Fruit fly (Drosophila melanogaster) whole organism, embryonic: ENCODE data around the gene Gart.

Source experiments
- C15 ChIP-seq: fragments of 200-800 bp; sonication (Bioruptor generic); IDR thresholded peaks from 3 replicates; pipeline ENCODE4 v1.3.6; 2022; ENCODE audit warnings: missing biosample characterization, missing genetic modification characterization
- CG10267 ChIP-seq: fragments of 200-800 bp; sonication (Bioruptor generic); optimal IDR thresholded peaks from 2 replicates; lab custom pipeline; 2018; ENCODE audit warnings: missing biosample characterization, mild to moderate bottlenecking, missing genetic modification characterization, moderate library complexity
- CG10321 ChIP-seq: fragments of 200-800 bp; sonication (Bioruptor generic); IDR thresholded peaks from 2 replicates; pipeline ENCODE4 v1.3.6; 2022; ENCODE audit warnings: missing biosample characterization, missing genetic modification characterization
- CG10431 ChIP-seq: fragments of 200-800 bp; sonication (Bioruptor generic); optimal IDR thresholded peaks from 3 replicates; lab custom pipeline; 2018; ENCODE audit warnings: missing biosample characterization, mild to moderate bottlenecking, missing genetic modification characterization
- CG10959 ChIP-seq: fragments of 200-800 bp; sonication (Bioruptor generic); IDR thresholded peaks from 2 replicates; pipeline ENCODE4 v1.3.6; 2022; ENCODE audit warnings: missing biosample characterization, missing genetic modification characterization
- CG11723 ChIP-seq: fragments of 200-800 bp; sonication (Bioruptor generic); optimal IDR thresholded peaks from 2 replicates; lab custom pipeline; 2017; ENCODE audit warnings: missing biosample characterization, mild to moderate bottlenecking, missing genetic modification characterization
- CG12219 ChIP-seq: fragments of 200-800 bp; sonication (Bioruptor generic); optimal IDR thresholded peaks from 3 replicates; lab custom pipeline; 2018; ENCODE audit warnings: missing biosample characterization, mild to moderate bottlenecking, missing genetic modification characterization
- CG12236 ChIP-seq: fragments of 200-800 bp; sonication (Bioruptor generic); optimal IDR thresholded peaks from 2 replicates; lab custom pipeline; 2016; ENCODE audit warnings: missing biosample characterization, missing genetic modification characterization
- CG1603 ChIP-seq: fragments of 200-800 bp; sonication (Bioruptor generic); optimal IDR thresholded peaks from 2 replicates; lab custom pipeline; 2019; ENCODE audit warnings: missing biosample characterization, mild to moderate bottlenecking, missing genetic modification characterization, moderate library complexity
- CG16779 ChIP-seq: fragments of 200-800 bp; sonication (Bioruptor generic); IDR thresholded peaks from 2 replicates; pipeline ENCODE4 v1.3.6; 2022; ENCODE audit warnings: missing biosample characterization, missing genetic modification characterization
- CG17186 ChIP-seq: fragments of 200-800 bp; sonication (Bioruptor generic); optimal IDR thresholded peaks from 3 replicates; lab custom pipeline; 2017; ENCODE audit warnings: missing biosample characterization, missing genetic modification reagents, missing genetic modification characterization
- CG2199 ChIP-seq: fragments of 200-800 bp; sonication (Bioruptor generic); IDR thresholded peaks from 3 replicates; pipeline ENCODE4 v1.3.6; 2022; ENCODE audit warnings: missing biosample characterization, missing genetic modification characterization
- CG2202 ChIP-seq: fragments of 200-800 bp; sonication (Bioruptor generic); optimal IDR thresholded peaks from 2 replicates; lab custom pipeline; 2018; ENCODE audit warnings: missing biosample characterization, mild to moderate bottlenecking, missing genetic modification characterization
- CG2712 ChIP-seq: fragments of 200-800 bp; optimal IDR thresholded peaks from 3 replicates; lab custom pipeline; 2019; ENCODE audit warnings: missing biosample characterization, mild to moderate bottlenecking, missing genetic modification characterization, moderate library complexity
- CG3163 ChIP-seq: fragments of 200-800 bp; sonication (Bioruptor generic); optimal IDR thresholded peaks from 3 replicates; lab custom pipeline; 2016; ENCODE audit warnings: missing biosample characterization, missing genetic modification characterization
- CG33213 ChIP-seq: fragments of 200-800 bp; sonication (Bioruptor generic); optimal IDR thresholded peaks from 3 replicates; lab custom pipeline; 2016; ENCODE audit warnings: missing biosample characterization, missing genetic modification characterization
- CG3995 ChIP-seq: fragments of 200-800 bp; sonication (Bioruptor generic); optimal IDR thresholded peaks from 3 replicates; lab custom pipeline; 2016; ENCODE audit warnings: missing biosample characterization, missing genetic modification characterization
- CG4617 ChIP-seq: fragments of 200-800 bp; sonication (Bioruptor generic); optimal IDR thresholded peaks from 3 replicates; lab custom pipeline; 2016; ENCODE audit warnings: missing biosample characterization, missing genetic modification characterization, borderline replicate concordance
- CG6175 ChIP-seq: fragments of 200-800 bp; sonication (Bioruptor generic); IDR thresholded peaks from 3 replicates; pipeline ENCODE4 v1.3.6; 2022; ENCODE audit warnings: missing biosample characterization, missing genetic modification characterization
- CG7372 ChIP-seq: fragments of 200-800 bp; sonication (Bioruptor generic); IDR thresholded peaks from 2 replicates; pipeline ENCODE4 v1.3.6; 2022; ENCODE audit warnings: missing biosample characterization, missing genetic modification characterization
- CG7928 ChIP-seq: fragments of 200-800 bp; sonication (Bioruptor generic); optimal IDR thresholded peaks from 2 replicates; lab custom pipeline; 2017; ENCODE audit warnings: missing biosample characterization, mild to moderate bottlenecking, missing genetic modification characterization
- CG7963 ChIP-seq: fragments of 200-800 bp; sonication (Bioruptor generic); IDR thresholded peaks from 3 replicates; pipeline ENCODE4 v1.3.6; 2022; ENCODE audit warnings: missing biosample characterization, missing genetic modification characterization; ENCODE audit not compliant: partially characterized antibody
- CG8281 ChIP-seq: fragments of 200-800 bp; sonication (Bioruptor generic); optimal IDR thresholded peaks from 2 replicates; lab custom pipeline; 2018; ENCODE audit warnings: missing biosample characterization, mild to moderate bottlenecking, missing genetic modification characterization, moderate library complexity
- CoRest ChIP-seq: fragments of 200-800 bp; sonication (Bioruptor generic); optimal IDR thresholded peaks from 3 replicates; lab custom pipeline; 2018; ENCODE audit warnings: missing biosample characterization, mild to moderate bottlenecking, missing genetic modification characterization, moderate library complexity
- Dll ChIP-seq: fragments of 200-800 bp; sonication (Bioruptor generic); IDR thresholded peaks from 4 replicates; pipeline ENCODE4 v1.3.6; 2022; ENCODE audit warnings: missing biosample characterization, missing genetic modification characterization; ENCODE audit not compliant: partially characterized antibody
- Dp ChIP-seq: fragments of 200-800 bp; sonication (Bioruptor generic); optimal IDR thresholded peaks from 2 replicates; lab custom pipeline; 2018; ENCODE audit warnings: missing biosample characterization, mild to moderate bottlenecking, missing genetic modification characterization, moderate library complexity
- Gug ChIP-seq: fragments of 200-800 bp; sonication (Bioruptor generic); IDR thresholded peaks from 4 replicates; pipeline ENCODE4 v1.3.6; 2022; ENCODE audit warnings: missing biosample characterization, missing genetic modification characterization
- HmgZ ChIP-seq: fragments of 200-800 bp; sonication (Bioruptor generic); optimal IDR thresholded peaks from 2 replicates; lab custom pipeline; 2018; ENCODE audit warnings: missing biosample characterization, mild to moderate bottlenecking, missing genetic modification characterization
- MESR4 ChIP-seq: fragments of 200-800 bp; sonication (Bioruptor generic); optimal IDR thresholded peaks from 2 replicates; lab custom pipeline; 2018; ENCODE audit warnings: missing biosample characterization, mild to moderate bottlenecking, missing genetic modification characterization, moderate library complexity
- Mad ChIP-seq: fragments of 200-800 bp; sonication (Bioruptor generic); optimal IDR thresholded peaks from 2 replicates; lab custom pipeline; 2016; ENCODE audit warnings: missing biosample characterization, missing genetic modification characterization
- Myb ChIP-seq: fragments of 200-800 bp; sonication (Bioruptor generic); optimal IDR thresholded peaks from 2 replicates; lab custom pipeline; 2016; ENCODE audit warnings: missing biosample characterization, missing genetic modification characterization
- Stat92E ChIP-seq, 3 experiments: fragments of >200 bp in 2 of 3; fragments of 200-800 bp in 1 of 3; sonication (Bioruptor generic) in 1 of 3; optimal IDR thresholded peaks; 2 replicates each; lab custom pipeline; 2017 to 2019; ENCODE audit warnings: missing biosample characterization in 3 of 3, missing genetic modification characterization in 3 of 3, mild to moderate bottlenecking in 1 of 3, moderate library complexity in 1 of 3
- TFAM ChIP-seq: fragments of 200-800 bp; sonication (Bioruptor generic); optimal IDR thresholded peaks from 2 replicates; lab custom pipeline; 2017; ENCODE audit warnings: missing biosample characterization, missing genetic modification characterization, inconsistent platforms
- Taf1 ChIP-seq: fragments of 200-800 bp; sonication (Bioruptor generic); IDR thresholded peaks from 2 replicates; pipeline ENCODE4 v1.3.6; 2022; ENCODE audit warnings: missing biosample characterization, missing genetic modification characterization
- chn ChIP-seq: fragments of 200-800 bp; sonication (Bioruptor generic); optimal IDR thresholded peaks from 2 replicates; lab custom pipeline; 2016; ENCODE audit warnings: missing biosample characterization, missing genetic modification characterization
- cwo ChIP-seq: fragments of 200-800 bp; sonication (Bioruptor generic); optimal IDR thresholded peaks from 3 replicates; lab custom pipeline; 2017; ENCODE audit warnings: missing biosample characterization, missing genetic modification characterization, mild to moderate bottlenecking, moderate library complexity, missing genetic modification reagents
- dimm ChIP-seq: fragments of 200-800 bp; sonication (Bioruptor generic); IDR thresholded peaks from 2 replicates; pipeline ENCODE4 v1.3.6; 2022; ENCODE audit warnings: missing biosample characterization, missing genetic modification characterization
- en ChIP-seq: fragments of 200-800 bp; sonication (Bioruptor generic); optimal IDR thresholded peaks from 2 replicates; lab custom pipeline; 2016; ENCODE audit warnings: missing biosample characterization, missing genetic modification characterization
- fd3F ChIP-seq: fragments of 200-800 bp; sonication (Bioruptor generic); optimal IDR thresholded peaks from 2 replicates; lab custom pipeline; 2018; ENCODE audit warnings: missing biosample characterization, mild to moderate bottlenecking, missing genetic modification characterization, moderate library complexity
- fd96Cb ChIP-seq: fragments of 200-800 bp; sonication (Bioruptor generic); optimal IDR thresholded peaks from 2 replicates; lab custom pipeline; 2018; ENCODE audit warnings: missing biosample characterization, mild to moderate bottlenecking, missing genetic modification characterization, moderate library complexity
- gfzf ChIP-seq: fragments of 200-800 bp; sonication (Bioruptor generic); optimal IDR thresholded peaks from 2 replicates; lab custom pipeline; 2016; ENCODE audit warnings: missing biosample characterization, mild to moderate bottlenecking, missing genetic modification characterization, moderate library complexity
- grn ChIP-seq: fragments of 200-800 bp; sonication (Bioruptor generic); optimal IDR thresholded peaks from 3 replicates; lab custom pipeline; 2017; ENCODE audit warnings: missing biosample characterization, missing genetic modification characterization
- h ChIP-seq: fragments of >200 bp; optimal IDR thresholded peaks from 2 replicates; lab custom pipeline; 2017
- knrl ChIP-seq: fragments of 200-800 bp; sonication (Bioruptor generic); IDR thresholded peaks from 3 replicates; pipeline ENCODE4 v1.3.6; 2022; ENCODE audit warnings: missing biosample characterization, missing genetic modification characterization; ENCODE audit not compliant: partially characterized antibody
- onecut ChIP-seq: fragments of 200-800 bp; sonication (Bioruptor generic); IDR thresholded peaks from 2 replicates; pipeline ENCODE4 v1.3.6; 2022; ENCODE audit warnings: missing biosample characterization, missing genetic modification characterization
- sd ChIP-seq: fragments of 200-800 bp; sonication (Bioruptor generic); optimal IDR thresholded peaks from 3 replicates; lab custom pipeline; 2018; ENCODE audit warnings: missing biosample characterization, mild to moderate bottlenecking, missing genetic modification characterization, moderate library complexity
- sug ChIP-seq: fragments of 200-800 bp; optimal IDR thresholded peaks from 2 replicates; lab custom pipeline; 2019; ENCODE audit warnings: missing biosample characterization, mild to moderate bottlenecking, missing genetic modification characterization, moderate library complexity
- trem ChIP-seq: fragments of 200-800 bp; optimal IDR thresholded peaks from 3 replicates; lab custom pipeline; 2019; ENCODE audit warnings: missing biosample characterization, mild to moderate bottlenecking, missing genetic modification characterization, moderate library complexity
- unc-4 ChIP-seq: fragments of 200-800 bp; sonication (Bioruptor generic); IDR thresholded peaks from 2 replicates; pipeline ENCODE4 v1.3.6; 2022; ENCODE audit warnings: missing biosample characterization, missing genetic modification characterization; ENCODE audit not compliant: partially characterized antibody
- usp ChIP-seq: fragments of >200 bp; optimal IDR thresholded peaks from 2 replicates; lab custom pipeline; 2017; ENCODE audit warnings: missing biosample characterization, missing genetic modification characterization
- zfh1 ChIP-seq: fragments of 200-800 bp; sonication (Bioruptor generic); IDR thresholded peaks from 3 replicates; pipeline ENCODE4 v1.3.6; 2022; ENCODE audit warnings: missing biosample characterization, missing genetic modification characterization

Gart gene

DNA sequence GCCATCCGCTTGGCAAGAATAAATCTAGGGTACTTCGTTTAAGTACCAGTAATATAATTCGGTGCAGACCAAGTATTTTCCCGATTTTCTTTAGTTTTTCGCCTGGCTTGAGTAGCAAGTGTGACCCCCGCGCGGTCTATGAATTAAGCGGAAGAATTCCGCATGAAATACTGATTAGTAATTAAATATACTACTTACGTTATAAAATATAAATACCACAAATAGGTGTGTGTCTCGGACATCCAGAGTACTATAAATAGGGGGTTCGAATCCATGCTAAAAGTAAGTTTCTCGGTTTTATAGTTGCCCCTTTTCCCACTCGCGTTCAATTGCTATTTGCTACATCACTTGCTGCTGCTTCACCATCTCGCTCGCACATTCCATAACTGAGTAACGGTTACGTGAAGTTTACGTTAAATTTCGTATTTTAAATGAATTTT is 52.1 kb downstream of the Gart start, which contains the start of gene snRNP-U1-70K (continued):
- TF ChIP-seq onecut (GFP tag; lab: Robert Waterston, UW) (no peak), CG10267 (tag; lab: Kevin White, UChicago) (peak; percentile 62), sd (tag; lab: Kevin White, UChicago) (peak; percentile 92), CG2712 (tag; lab: Kevin White, UChicago) (peak; percentile 50), CG12219 (GFP tag; lab: Kevin White, UChicago) (no peak), en (GFP tag; lab: Kevin White, UChicago) (no peak), CG7928 (GFP tag; lab: Kevin White, UChicago) (peak; percentile 46), fd3F (GFP tag; lab: Kevin White, UChicago) (no peak), CG2199 (GFP tag; lab: Robert Waterston, UW) (no peak), CoRest (tag; lab: Kevin White, UChicago) (peak; percentile 26), Dp (GFP tag; lab: Kevin White, UChicago) (peak; percentile 55), fd96Cb (tag; lab: Kevin White, UChicago) (no peak), CG3995 (GFP tag; lab: Kevin White, UChicago) (peak; percentile 66), CG3163 (no peak), chn (GFP tag; lab: Kevin White, UChicago) (peak; percentile 42), knrl (GFP tag; lab: Robert Waterston, UW) (peak; percentile 52; the same call in 1 of the 3 replicates), CG10431 (GFP tag; lab: Kevin White, UChicago) (no peak), cwo (GFP tag; lab: Kevin White, UChicago) (no peak), CG11723 (GFP tag; lab: Kevin White, UChicago) (no peak), TFAM (GFP tag; lab: Kevin White, UChicago) (no peak), CG7372 (GFP tag; lab: Robert Waterston, UW) (no peak; the same call in 1 of the 2 replicates), Gug (GFP tag; lab: Robert Waterston, UW) (peak; percentile 20; the same call in 1 of the 4 replicates), CG10959 (GFP tag; lab: Robert Waterston, UW) (no peak), h (no peak), C15 (no peak), gfzf (GFP tag; lab: Kevin White, UChicago) (peak; percentile 89), trem (tag; lab: Kevin White, UChicago) (peak; percentile 81), Mad (GFP tag; lab: Kevin White, UChicago) (peak; percentile 43), CG6175 (GFP tag; lab: Robert Waterston, UW) (no peak), grn (GFP tag; lab: Kevin White, UChicago) (no peak), CG2202 (tag; lab: Kevin White, UChicago) (no peak), Stat92E (GFP tag; optimal IDR thresholded peaks at IDR 0.05; lab: Kevin White, UChicago) (peak in 1 of 3 experiments; percentile 5), MESR4 (GFP tag; lab: Kevin White, UChicago) (peak; percentile 90), Taf1 (no peak), CG8281 (tag; lab: Kevin White, UChicago) (no peak), CG16779 (no peak), usp (no peak), CG12236 (no peak), CG7963 (no peak), CG10321 (GFP tag; lab: Robert Waterston, UW) (peak; percentile 93), dimm (GFP tag; lab: Robert Waterston, UW) (no peak), CG4617 (GFP tag; lab: Kevin White, UChicago) (peak; percentile 88), Myb (GFP tag; lab: Kevin White, UChicago) (peak; percentile 98), Dll (GFP tag; lab: Robert Waterston, UW) (no peak), zfh1 (GFP tag; lab: Robert Waterston, UW) (0 out of 3 replicates have a peak, but pooled peaks have one; percentile 7), CG1603 (no peak), CG17186 (GFP tag; lab: Kevin White, UChicago) (peak; percentile 1), unc-4 (GFP tag; lab: Robert Waterston, UW) (peak; percentile 44; the same call in 1 of the 2 replicates), HmgZ (peak; percentile 77), sug (tag; lab: Kevin White, UChicago) (no peak), CG33213 (GFP tag; lab: Kevin White, UChicago) (peak; percentile 40)
